Fruit fly (Drosophila melanogaster) whole organism, embryonic: ENCODE measurements around the gene mRF1.

Experiments used
- Asciz ChIP-seq: fragments of 200-800 bp; sonication (Bioruptor generic); optimal IDR thresholded peaks from 2 replicates; lab custom pipeline; 2017; ENCODE audit warnings: missing biosample characterization, mild to moderate bottlenecking, missing genetic modification characterization, missing genetic modification reagents
- CG16779 ChIP-seq: fragments of 200-800 bp; sonication (Bioruptor generic); IDR thresholded peaks from 2 replicates; pipeline ENCODE4 v1.3.6; 2022; ENCODE audit warnings: missing biosample characterization, missing genetic modification characterization
- CG17912 ChIP-seq: fragments of 200-800 bp; sonication (Bioruptor generic); optimal IDR thresholded peaks from 2 replicates; lab custom pipeline; 2018; ENCODE audit warnings: missing biosample characterization, mild to moderate bottlenecking, missing genetic modification characterization
- CG18764 ChIP-seq: fragments of 200-800 bp; sonication (Bioruptor generic); optimal IDR thresholded peaks from 3 replicates; lab custom pipeline; 2016; ENCODE audit warnings: missing biosample characterization, missing genetic modification characterization
- Taf1 ChIP-seq: fragments of 200-800 bp; sonication (Bioruptor generic); IDR thresholded peaks from 2 replicates; pipeline ENCODE4 v1.3.6; 2022; ENCODE audit warnings: missing biosample characterization, missing genetic modification characterization
- al ChIP-seq: fragments of 200-800 bp; sonication (Bioruptor generic); IDR thresholded peaks from 2 replicates; pipeline ENCODE4 v1.3.6; 2022; ENCODE audit warnings: missing biosample characterization, missing genetic modification characterization
- ftz-f1 ChIP-seq: fragments of 200-800 bp; sonication (Bioruptor generic); optimal IDR thresholded peaks from 2 replicates; lab custom pipeline; 2016; ENCODE audit warnings: missing biosample characterization, missing genetic modification characterization
- ro ChIP-seq: fragments of 200-800 bp; sonication (Bioruptor generic); IDR thresholded peaks from 2 replicates; pipeline ENCODE4 v1.3.6; 2022; ENCODE audit warnings: missing biosample characterization, missing genetic modification characterization
- ttk ChIP-seq: fragments of 200-800 bp; sonication (Bioruptor generic); IDR thresholded peaks from 2 replicates; pipeline ENCODE4 v2.1.2; 2022; ENCODE audit warnings: missing biosample characterization, missing genetic modification characterization

DNA sequence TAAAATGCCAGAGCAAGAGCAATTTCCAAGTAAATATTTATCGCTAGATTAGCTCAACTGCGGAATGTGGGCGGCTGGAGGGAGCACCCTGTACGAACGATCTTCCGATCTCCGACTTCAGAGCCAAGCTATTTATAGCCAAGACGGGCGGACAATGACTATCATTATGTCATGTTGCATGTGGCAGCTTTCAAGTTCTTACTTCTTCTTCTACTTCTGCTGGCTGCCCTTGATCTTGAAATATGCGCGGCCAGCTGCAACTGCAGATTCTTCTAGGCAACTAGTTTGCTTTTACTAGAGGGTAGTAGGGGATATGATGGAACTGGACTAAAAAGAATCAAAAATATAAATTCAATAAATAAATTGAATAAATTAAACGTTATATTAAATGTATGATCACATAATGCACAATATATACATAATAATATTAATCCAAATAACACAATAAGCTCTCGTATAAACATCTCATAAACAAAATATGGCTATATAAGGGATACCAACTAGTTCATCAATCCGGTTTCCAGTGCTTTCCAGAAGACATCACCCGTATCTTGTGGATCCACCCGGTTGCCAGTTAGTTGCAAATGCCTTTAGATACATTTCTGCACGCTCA is 48.4 kb downstream of the mRF1 start:
- TF ChIP-seq ttk (GFP tag; lab: Robert Waterston, UW) (no peak), ro (GFP tag; lab: Robert Waterston, UW) (no peak), CG17912 (GFP tag; lab: Kevin White, UChicago) (no peak), CG16779 (GFP tag; lab: Robert Waterston, UW) (no peak), Asciz (no peak), al (GFP tag; lab: Robert Waterston, UW) (no peak), ftz-f1 (GFP tag; lab: Kevin White, UChicago) (no peak), Taf1 (GFP tag; lab: Robert Waterston, UW) (no peak), CG18764 (no peak)
